Fruit fly (Drosophila melanogaster) whole organism, prepupa: ENCODE data around the gene CG11342.
A peak's percentile ranks its signal among the peaks of the same experiment; 100 is the strongest.

Source experiments
- Blimp-1 ChIP-seq: fragments of 200-800 bp; sonication (Bioruptor generic); optimal IDR thresholded peaks from 3 replicates; lab custom pipeline; 2017; ENCODE audit warnings: missing biosample characterization, missing genetic modification characterization, mild to moderate bottlenecking, moderate library complexity, missing genetic modification reagents
- CG10631 ChIP-seq: fragments of 200-800 bp; sonication (Bioruptor generic); optimal IDR thresholded peaks from 2 replicates; lab custom pipeline; 2016; ENCODE audit warnings: missing biosample characterization, missing genetic modification characterization
- CG10669 ChIP-seq: fragments of 200-800 bp; sonication (Bioruptor generic); optimal IDR thresholded peaks from 3 replicates; lab custom pipeline; 2018; ENCODE audit warnings: missing biosample characterization, mild to moderate bottlenecking, missing genetic modification characterization, moderate library complexity
- CG11762 ChIP-seq: fragments of 200-800 bp; sonication (Bioruptor generic); optimal IDR thresholded peaks from 3 replicates; lab custom pipeline; 2016; ENCODE audit warnings: missing biosample characterization, missing genetic modification characterization; ENCODE audit not compliant: insufficient read depth
- CG11902 ChIP-seq: fragments of 200-800 bp; sonication (Bioruptor generic); optimal IDR thresholded peaks from 3 replicates; lab custom pipeline; 2016; ENCODE audit warnings: missing biosample characterization, missing genetic modification characterization
- CG15336 ChIP-seq: fragments of 200-800 bp; sonication (Bioruptor generic); IDR thresholded peaks from 2 replicates; pipeline ENCODE4 v1.3.6; 2022; ENCODE audit warnings: missing biosample characterization, missing genetic modification characterization
- CG1621 ChIP-seq: fragments of 200-800 bp; sonication (Bioruptor generic); optimal IDR thresholded peaks from 3 replicates; lab custom pipeline; 2018; ENCODE audit warnings: missing biosample characterization, mild to moderate bottlenecking, missing genetic modification characterization
- CG16779 ChIP-seq: fragments of 200-800 bp; sonication (Bioruptor generic); optimal IDR thresholded peaks from 3 replicates; lab custom pipeline; 2017; ENCODE audit warnings: missing biosample characterization, mild to moderate bottlenecking, missing genetic modification characterization
- CG31627 ChIP-seq: fragments of 200-800 bp; sonication (Bioruptor generic); optimal IDR thresholded peaks from 3 replicates; lab custom pipeline; 2016; ENCODE audit warnings: missing biosample characterization, missing genetic modification characterization
- CG32006 ChIP-seq: fragments of 200-800 bp; sonication (Bioruptor generic); optimal IDR thresholded peaks from 3 replicates; lab custom pipeline; 2017; ENCODE audit warnings: missing biosample characterization, mild to moderate bottlenecking, missing genetic modification characterization
- CG34406 ChIP-seq: fragments of 200-800 bp; sonication (Bioruptor generic); optimal IDR thresholded peaks from 3 replicates; lab custom pipeline; 2016; ENCODE audit warnings: missing biosample characterization, missing genetic modification characterization
- CG3919 ChIP-seq: fragments of 200-800 bp; sonication (Bioruptor generic); optimal IDR thresholded peaks from 3 replicates; lab custom pipeline; 2016; ENCODE audit warnings: missing biosample characterization, missing genetic modification characterization
- CG6163 ChIP-seq: fragments of 200-800 bp; sonication (Bioruptor generic); IDR thresholded peaks from 3 replicates; pipeline ENCODE4 v1.3.6; 2022; ENCODE audit warnings: missing biosample characterization, missing genetic modification characterization
- CG6276 ChIP-seq: fragments of 200-800 bp; sonication (Bioruptor generic); optimal IDR thresholded peaks from 2 replicates; lab custom pipeline; 2017; ENCODE audit warnings: missing biosample characterization, mild to moderate bottlenecking, missing genetic modification characterization
- CG6792 ChIP-seq: fragments of 200-800 bp; sonication (Bioruptor generic); optimal IDR thresholded peaks from 3 replicates; lab custom pipeline; 2016; ENCODE audit warnings: missing biosample characterization, missing genetic modification characterization
- CG6808 ChIP-seq: fragments of 200-800 bp; sonication (Bioruptor generic); optimal IDR thresholded peaks from 3 replicates; lab custom pipeline; 2017; ENCODE audit warnings: missing biosample characterization, missing genetic modification characterization, mild to moderate bottlenecking, moderate library complexity, missing genetic modification reagents
- CG7368 ChIP-seq: fragments of 200-800 bp; sonication (Bioruptor generic); optimal IDR thresholded peaks from 3 replicates; lab custom pipeline; 2016; ENCODE audit warnings: missing biosample characterization, missing genetic modification characterization
- CG8119 ChIP-seq: fragments of 200-800 bp; sonication (Bioruptor generic); IDR thresholded peaks from 3 replicates; pipeline ENCODE4 v1.3.6; 2022; ENCODE audit warnings: missing biosample characterization, missing genetic modification characterization
- CG8319 ChIP-seq: fragments of 200-800 bp; sonication (Bioruptor generic); optimal IDR thresholded peaks from 3 replicates; lab custom pipeline; 2016; ENCODE audit warnings: missing biosample characterization, missing genetic modification characterization
- CG8632 ChIP-seq: fragments of 200-800 bp; sonication (Bioruptor generic); optimal IDR thresholded peaks from 3 replicates; lab custom pipeline; 2016; ENCODE audit warnings: missing biosample characterization, missing genetic modification characterization
- CG9139 ChIP-seq: fragments of 200-800 bp; sonication (Bioruptor generic); optimal IDR thresholded peaks from 3 replicates; lab custom pipeline; 2017; ENCODE audit warnings: missing biosample characterization, mild to moderate bottlenecking, missing genetic modification characterization
- Eip75B ChIP-seq: fragments of 200-800 bp; sonication (Bioruptor generic); optimal IDR thresholded peaks from 3 replicates; lab custom pipeline; 2016; ENCODE audit warnings: missing biosample characterization, missing genetic modification characterization
- Eip78C ChIP-seq: fragments of 200-800 bp; sonication (Bioruptor generic); peaks from one replicate; lab custom pipeline; 2016; ENCODE audit warnings: missing biosample characterization, missing genetic modification characterization
- Ets96B ChIP-seq: fragments of 200-800 bp; optimal IDR thresholded peaks from 2 replicates; lab custom pipeline; 2019; ENCODE audit warnings: missing biosample characterization, mild to moderate bottlenecking, missing genetic modification characterization, moderate library complexity
- Gug ChIP-seq: fragments of 200-800 bp; sonication (Bioruptor generic); IDR thresholded peaks from 2 replicates; pipeline ENCODE4 v1.3.6; 2022; ENCODE audit warnings: missing biosample characterization, missing genetic modification characterization
- Lpt ChIP-seq: fragments of 200-800 bp; sonication (Bioruptor generic); optimal IDR thresholded peaks from 3 replicates; lab custom pipeline; 2016; ENCODE audit warnings: missing biosample characterization, missing genetic modification characterization
- Met ChIP-seq: fragments of 200-800 bp; sonication (Bioruptor generic); optimal IDR thresholded peaks from 3 replicates; lab custom pipeline; 2016; ENCODE audit warnings: missing biosample characterization, missing genetic modification characterization
- OdsH ChIP-seq: fragments of 200-800 bp; sonication (Bioruptor generic); optimal IDR thresholded peaks from 3 replicates; lab custom pipeline; 2016; ENCODE audit warnings: missing biosample characterization, missing genetic modification characterization
- Smox ChIP-seq: fragments of 200-800 bp; sonication (Bioruptor generic); optimal IDR thresholded peaks from 3 replicates; lab custom pipeline; 2016; ENCODE audit warnings: missing biosample characterization, missing genetic modification characterization
- Sox102F ChIP-seq: fragments of 200-800 bp; sonication (Bioruptor generic); optimal IDR thresholded peaks from 2 replicates; lab custom pipeline; 2016; ENCODE audit warnings: missing biosample characterization, mild to moderate bottlenecking, missing genetic modification characterization
- Sox14 ChIP-seq: fragments of 200-800 bp; sonication (Bioruptor generic); optimal IDR thresholded peaks from 3 replicates; lab custom pipeline; 2016; ENCODE audit warnings: missing biosample characterization, missing genetic modification characterization
- Sox15 ChIP-seq: fragments of 200-800 bp; sonication (Bioruptor generic); optimal IDR thresholded peaks from 3 replicates; lab custom pipeline; 2016; ENCODE audit warnings: missing biosample characterization, missing genetic modification characterization
- achi ChIP-seq: fragments of 200-800 bp; sonication (Bioruptor generic); optimal IDR thresholded peaks from 3 replicates; lab custom pipeline; 2016; ENCODE audit warnings: missing biosample characterization, missing genetic modification characterization
- cyc ChIP-seq: fragments of 200-800 bp; sonication (Bioruptor generic); optimal IDR thresholded peaks from 3 replicates; lab custom pipeline; 2016; ENCODE audit warnings: missing biosample characterization, missing genetic modification characterization
- dsx ChIP-seq: fragments of 200-800 bp; optimal IDR thresholded peaks from 3 replicates; lab custom pipeline; 2019; ENCODE audit warnings: missing biosample characterization, mild to moderate bottlenecking, missing genetic modification characterization, moderate library complexity; ENCODE audit not compliant: poor library complexity, severe bottlenecking
- esn ChIP-seq: fragments of 200-800 bp; sonication (Bioruptor generic); optimal IDR thresholded peaks from 2 replicates; lab custom pipeline; 2016; ENCODE audit warnings: missing biosample characterization, mild to moderate bottlenecking, missing genetic modification characterization, moderate library complexity
- fd59A ChIP-seq: fragments of 200-800 bp; sonication (Bioruptor generic); optimal IDR thresholded peaks from 2 replicates; lab custom pipeline; 2017; ENCODE audit warnings: missing biosample characterization, mild to moderate bottlenecking, missing genetic modification characterization, missing genetic modification reagents
- fd85E ChIP-seq: fragments of 200-800 bp; sonication (Bioruptor generic); optimal IDR thresholded peaks from 3 replicates; lab custom pipeline; 2016; ENCODE audit warnings: missing biosample characterization, missing genetic modification characterization
- fkh ChIP-seq: fragments of 200-800 bp; sonication (Bioruptor generic); optimal IDR thresholded peaks from 3 replicates; lab custom pipeline; 2017; ENCODE audit warnings: missing biosample characterization, mild to moderate bottlenecking, missing genetic modification characterization, moderate library complexity
- lz ChIP-seq: fragments of 200-800 bp; sonication (Bioruptor generic); optimal IDR thresholded peaks from 3 replicates; lab custom pipeline; 2016; ENCODE audit warnings: missing biosample characterization, missing genetic modification characterization
- net ChIP-seq: fragments of 200-800 bp; sonication (Bioruptor generic); optimal IDR thresholded peaks from 3 replicates; lab custom pipeline; 2016; ENCODE audit warnings: missing biosample characterization, missing genetic modification characterization
- pdm3 ChIP-seq: fragments of 200-800 bp; sonication (Bioruptor generic); optimal IDR thresholded peaks from 3 replicates; lab custom pipeline; 2016; ENCODE audit warnings: missing biosample characterization, missing genetic modification characterization
- salr ChIP-seq, 2 experiments: fragments of 200-800 bp; sonication (Bioruptor generic); optimal IDR thresholded peaks; 3 replicates each; lab custom pipeline; 2016 to 2018; ENCODE audit warnings: missing biosample characterization in 2 of 2, missing genetic modification characterization in 2 of 2, mild to moderate bottlenecking in 1 of 2
- svp ChIP-seq: fragments of 200-800 bp; sonication (Bioruptor generic); peaks from one replicate; lab custom pipeline; 2016; ENCODE audit warnings: missing biosample characterization, missing genetic modification characterization
- topi ChIP-seq: fragments of 200-800 bp; sonication (Bioruptor generic); optimal IDR thresholded peaks from 3 replicates; lab custom pipeline; 2016; ENCODE audit warnings: missing biosample characterization, missing genetic modification characterization
- vri ChIP-seq: fragments of 200-800 bp; sonication (Bioruptor generic); optimal IDR thresholded peaks from 3 replicates; lab custom pipeline; 2016; ENCODE audit warnings: missing biosample characterization, mild to moderate bottlenecking, missing genetic modification characterization

CG11342 gene

DNA sequence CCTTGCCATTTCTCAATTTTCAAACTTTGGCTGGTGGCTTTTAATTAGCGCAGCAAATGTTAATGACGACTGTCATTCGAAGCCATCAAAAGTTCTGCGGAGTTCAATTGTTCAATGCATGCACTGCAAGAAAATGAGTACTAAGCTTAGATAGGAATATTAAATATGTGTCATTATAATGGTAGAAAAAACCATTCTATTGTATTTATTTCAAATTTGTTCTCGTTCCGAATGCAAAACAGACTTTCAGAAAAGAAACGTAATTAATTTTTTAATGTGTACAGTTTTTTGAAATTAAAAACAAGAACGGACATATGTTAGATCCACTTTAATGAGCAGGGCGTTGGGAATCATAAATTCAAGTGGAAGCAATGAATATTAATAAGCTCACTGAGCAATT is 21.8 kb upstream of the CG11342 start (continued):
- TF ChIP-seq lz (GFP tag; lab: Kevin White, UChicago) (peak; percentile 16), Lpt (GFP tag; lab: Kevin White, UChicago) (no peak), CG16779 (tag; lab: Kevin White, UChicago) (no peak), CG9139 (no peak), Smox (GFP tag; lab: Kevin White, UChicago) (peak; percentile 30), Eip75B (GFP tag; lab: Kevin White, UChicago) (no peak), CG11762 (GFP tag; lab: Kevin White, UChicago) (no peak), pdm3 (GFP tag; lab: Kevin White, UChicago) (no peak), salr (GFP tag; optimal IDR thresholded peaks at IDR 0.05; lab: Kevin White, UChicago) (no peak), CG6276 (no peak), CG6792 (GFP tag; lab: Kevin White, UChicago) (no peak), CG31627 (peak; percentile 47), CG3919 (GFP tag; lab: Kevin White, UChicago) (peak; percentile 39), CG32006 (no peak), Ets96B (tag; lab: Kevin White, UChicago) (no peak), cyc (GFP tag; lab: Kevin White, UChicago) (peak; percentile 37), CG6163 (GFP tag; lab: Robert Waterston, UW) (no peak), Sox102F (GFP tag; lab: Kevin White, UChicago) (peak; percentile 26), CG15336 (GFP tag; lab: Robert Waterston, UW) (peak; percentile 50; the same call in 1 of the 2 replicates), dsx (GFP tag; lab: Kevin White, UChicago) (no peak), OdsH (GFP tag; lab: Kevin White, UChicago) (no peak), Sox15 (GFP tag; lab: Kevin White, UChicago) (no peak), vri (GFP tag; lab: Kevin White, UChicago) (no peak), CG34406 (GFP tag; lab: Kevin White, UChicago) (no peak), CG7368 (GFP tag; lab: Kevin White, UChicago) (no peak), CG6808 (no peak)

DNA sequence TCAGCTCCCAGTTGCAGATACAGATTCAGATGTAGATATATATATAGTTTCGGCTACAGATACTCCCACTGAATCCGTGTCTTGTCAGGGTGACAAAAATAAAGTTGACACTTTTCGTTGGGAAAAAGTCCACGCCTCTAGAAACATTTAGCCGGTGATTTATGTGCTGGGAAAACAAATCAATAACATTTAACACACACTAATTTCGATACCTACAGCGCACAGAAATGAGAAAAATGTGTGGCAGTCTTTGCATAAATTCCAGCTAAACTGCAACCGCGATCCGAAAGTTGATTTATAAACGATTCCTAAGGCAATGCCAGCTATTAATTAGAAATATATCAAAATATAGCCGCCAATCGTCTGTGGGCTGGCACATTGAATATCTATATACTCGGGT is 21.0 kb upstream of the CG11342 start:
- peak; percentile 45 for TF ChIP-seq svp
- TF ChIP-seq Sox14 (GFP tag; lab: Kevin White, UChicago) = no peak

DNA sequence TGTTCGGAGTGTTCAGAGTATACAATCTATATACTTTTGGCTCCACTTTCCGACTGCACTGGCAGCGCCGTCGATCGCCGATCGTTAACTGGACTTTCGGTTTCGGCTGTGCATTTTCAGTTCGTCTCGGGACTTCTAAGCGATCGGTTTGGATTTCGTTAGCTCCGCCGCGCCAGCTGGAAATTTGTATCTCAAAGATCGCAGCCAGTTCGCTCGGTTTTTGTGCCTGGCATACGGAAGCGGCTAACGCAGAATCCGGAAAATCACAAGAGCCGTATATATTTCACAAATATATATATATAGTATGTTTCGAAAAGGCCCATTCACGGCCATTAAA is 17.0 kb upstream of the CG11342 start, which contains the start of gene slow:
Gene slow (plus strand): TSS at position 117 of the 337 bp plus-strand sequence.
- no peak for TF ChIP-seq Ets96B (tag; lab: Kevin White, UChicago)
- TF ChIP-seq Sox102F (GFP tag; lab: Kevin White, UChicago) = no peak
- TF ChIP-seq salr (GFP tag; optimal IDR thresholded peaks at IDR 0.05; lab: Kevin White, UChicago) = no peak
- TF ChIP-seq CG8119 (GFP tag; lab: Robert Waterston, UW) = no peak
- TF ChIP-seq svp = peak; percentile 50
- TF ChIP-seq lz (GFP tag; lab: Kevin White, UChicago) = no peak
- TF ChIP-seq CG9139 = no peak
- TF ChIP-seq vri (GFP tag; lab: Kevin White, UChicago) = no peak
- no peak for TF ChIP-seq net (GFP tag; lab: Kevin White, UChicago)
- no peak for TF ChIP-seq CG16779 (tag; lab: Kevin White, UChicago)
- no peak for TF ChIP-seq fd59A (GFP tag; lab: Kevin White, UChicago)
- TF ChIP-seq Blimp-1 (GFP tag; lab: Kevin White, UChicago) = peak; percentile 94
- TF ChIP-seq Met = no peak
- TF ChIP-seq Sox15 (GFP tag; lab: Kevin White, UChicago) = no peak
- peak; percentile 1 for TF ChIP-seq achi (GFP tag; lab: Kevin White, UChicago)
- TF ChIP-seq Gug (GFP tag; lab: Robert Waterston, UW) = 0 out of 2 replicates have a peak, but pooled peaks have one; percentile 21
- peak; percentile 61 for TF ChIP-seq CG6163 (GFP tag; lab: Robert Waterston, UW)
- TF ChIP-seq CG31627 = no peak
- TF ChIP-seq fd85E (GFP tag; lab: Kevin White, UChicago) = no peak
- no peak for TF ChIP-seq CG8632 (GFP tag; lab: Kevin White, UChicago)
- TF ChIP-seq CG10631 (GFP tag; lab: Kevin White, UChicago) = no peak
- no peak for TF ChIP-seq esn (GFP tag; lab: Kevin White, UChicago)
- TF ChIP-seq CG6276 = peak; percentile 37
- TF ChIP-seq fkh = no peak
- TF ChIP-seq CG1621 (tag; lab: Kevin White, UChicago) = peak; percentile 4
- peak; percentile 3 for TF ChIP-seq cyc (GFP tag; lab: Kevin White, UChicago)
- peak; percentile 11 for TF ChIP-seq Eip78C
- TF ChIP-seq CG11762 (GFP tag; lab: Kevin White, UChicago) = no peak
- peak; percentile 38 for TF ChIP-seq CG6808
- TF ChIP-seq CG11902 (GFP tag; lab: Kevin White, UChicago) = no peak
- TF ChIP-seq CG32006 = no peak
- no peak for TF ChIP-seq CG15336 (GFP tag; lab: Robert Waterston, UW)
- peak; percentile 29 for TF ChIP-seq CG10669 (GFP tag; lab: Kevin White, UChicago)
- peak; percentile 20 for TF ChIP-seq topi (GFP tag; lab: Kevin White, UChicago)
- TF ChIP-seq CG8319 (GFP tag; lab: Kevin White, UChicago) = no peak
- no peak for TF ChIP-seq Lpt (GFP tag; lab: Kevin White, UChicago)
